Fruit fly (Drosophila melanogaster): ENCODE data around the gene hwt.

hwt gene

dm6 chrX:12469778-12470177, 98.5 kb downstream of the hwt start (continued):
- TF ChIP-seq CG2129 (GFP tag; IDR thresholded peaks at IDR 0.05; ENCODE audit: partially characterized antibody) (no peak), ftz-f1 (GFP tag; optimal IDR thresholded peaks at IDR 0.05) (no peak), grau (tag; optimal IDR thresholded peaks at IDR 0.05) (peak; percentile 60), CG1602 (GFP tag; optimal IDR thresholded peaks at IDR 0.05) (peak; percentile 42), CG13775 (GFP tag; optimal IDR thresholded peaks at IDR 0.05) (peak; percentile 64), CG7928 (GFP tag; optimal IDR thresholded peaks at IDR 0.05) (peak; percentile 22), gem (tag; optimal IDR thresholded peaks at IDR 0.05) (peak; percentile 80), CG11456 (GFP tag; IDR thresholded peaks at IDR 0.05) (no peak), CG7786 (GFP tag; optimal IDR thresholded peaks at IDR 0.05) (peak; percentile 49), sob (GFP tag; IDR thresholded peaks at IDR 0.05) (no peak; the same call in none of the 2 replicates), cwo (GFP tag; optimal IDR thresholded peaks at IDR 0.05) (peak; percentile 51), Side (GFP tag; optimal IDR thresholded peaks at IDR 0.05) (no peak), CG14014 (GFP tag; IDR thresholded peaks at IDR 0.05) (peak; percentile 61), hbn (GFP tag; IDR thresholded peaks at IDR 0.05; ENCODE audit: partially characterized antibody) (no peak), tap (tag; optimal IDR thresholded peaks at IDR 0.05) (peak; percentile 2), ems (GFP tag; optimal IDR thresholded peaks at IDR 0.05) (peak; percentile 37), inv (GFP tag; IDR thresholded peaks at IDR 0.05; ENCODE audit: partially characterized antibody) (no peak), CG2875 (GFP tag; optimal IDR thresholded peaks at IDR 0.05) (no peak), CG11247 (GFP tag; IDR thresholded peaks at IDR 0.05) (peak; percentile 30; the same call in 1 of the 2 replicates), B-H2 (GFP tag; optimal IDR thresholded peaks at IDR 0.05) (no peak), tgo (GFP tag; IDR thresholded peaks at IDR 0.05) (peak; percentile 46; the same call in 1 of the 3 replicates), CG8281 (tag; optimal IDR thresholded peaks at IDR 0.05) (no peak), dpn (GFP tag; optimal IDR thresholded peaks at IDR 0.05) (peak; percentile 64 to 65), CG10462 (GFP tag; optimal IDR thresholded peaks at IDR 0.05) (no peak), CG10147 (GFP tag; optimal IDR thresholded peaks at IDR 0.05) (peak; percentile 40), CG4730 (GFP tag; IDR thresholded peaks at IDR 0.05) (peak; percentile 44; the same call in 1 of the 2 replicates), CG11695 (GFP tag; IDR thresholded peaks at IDR 0.05) (peak; percentile 58; the same call in 2 of the 3 replicates), Chrac-16 (GFP tag; optimal IDR thresholded peaks at IDR 0.05) (peak; percentile 27), BtbVII (GFP tag; optimal IDR thresholded peaks at IDR 0.05) (peak; percentile 41), CG8388 (GFP tag; optimal IDR thresholded peaks at IDR 0.05) (peak; percentile 47), pfk (GFP tag; optimal IDR thresholded peaks at IDR 0.05) (no peak), CG9932 (GFP tag; IDR thresholded peaks at IDR 0.05) (peak; percentile 75), Blimp-1 (GFP tag; optimal IDR thresholded peaks at IDR 0.05) (peak; percentile 46), stc (GFP tag; IDR thresholded peaks at IDR 0.05) (peak; percentile 46; the same call in 1 of the 2 replicates), CG16815 (GFP tag; optimal IDR thresholded peaks at IDR 0.05) (peak; percentile 36), pros (GFP tag; optimal IDR thresholded peaks at IDR 0.05) (no peak), vvl (GFP tag; IDR thresholded peaks at IDR 0.05) (peak; percentile 26; the same call in 1 of the 2 replicates), CG1529 (GFP tag; optimal IDR thresholded peaks at IDR 0.05) (peak; percentile 20), Atf6 (GFP tag; IDR thresholded peaks at IDR 0.05) (peak; percentile 78), E2f1 (GFP tag; IDR thresholded peaks at IDR 0.05) (0 out of 2 replicates have a peak, but pooled peaks have one; percentile 8), CG17568 (GFP tag; optimal IDR thresholded peaks at IDR 0.05) (no peak), wek (GFP tag; optimal IDR thresholded peaks at IDR 0.05) (no peak), CG6683 (GFP tag; optimal IDR thresholded peaks at IDR 0.05) (peak; percentile 1), CG3407 (GFP tag; optimal IDR thresholded peaks at IDR 0.05) (no peak), CG11696 (GFP tag; IDR thresholded peaks at IDR 0.05) (peak; percentile 83), en (GFP tag; optimal IDR thresholded peaks at IDR 0.05) (peak; percentile 32), CG12104 (GFP tag; optimal IDR thresholded peaks at IDR 0.05) (peak; percentile 25), ash1 (GFP tag; optimal IDR thresholded peaks at IDR 0.05) (no peak), dysf (GFP tag; IDR thresholded peaks at IDR 0.05) (peak; percentile 65; the same call in 2 of the 3 replicates), Fer3 (tag; optimal IDR thresholded peaks at IDR 0.05) (peak; percentile 63)
